Worm (Caenorhabditis elegans) whole organism, late embryonic: ENCODE measurements around the gene pro-2.

Experiments
- K09A11.1 ChIP-seq: sonication (generic microtip); optimal IDR thresholded peaks from 2 replicates; lab custom pipeline; 2017; ENCODE audit warnings: antibody characterized with exemption, mild to moderate bottlenecking, missing genetic modification characterization, missing compliant biosample characterization; ENCODE audit not compliant: insufficient read depth
- ama-1 ChIP-seq: fragments of 150-350 bp; optimal IDR thresholded peaks from 2 replicates; lab custom pipeline; 2014
- dmd-4 ChIP-seq: sonication (generic microtip); optimal IDR thresholded peaks from 2 replicates; lab custom pipeline; 2016; ENCODE audit warnings: borderline replicate concordance, missing genetic modification characterization, missing compliant biosample characterization
- fkh-6 ChIP-seq: sonication (generic microtip); optimal IDR thresholded peaks from 2 replicates; lab custom pipeline; 2016; ENCODE audit warnings: missing genetic modification characterization, missing compliant biosample characterization
- gmeb-2 ChIP-seq: sonication (generic microtip); optimal IDR thresholded peaks from 2 replicates; lab custom pipeline; 2016; ENCODE audit warnings: missing genetic modification characterization, inconsistent platforms, missing compliant biosample characterization
- madf-2 ChIP-seq: sonication (generic microtip); optimal IDR thresholded peaks from 2 replicates; lab custom pipeline; 2017; ENCODE audit warnings: missing genetic modification characterization, missing compliant biosample characterization
- nfya-1 ChIP-seq: sonication (generic microtip); optimal IDR thresholded peaks from 2 replicates; lab custom pipeline; 2017; ENCODE audit warnings: missing genetic modification characterization, mild to moderate bottlenecking, missing compliant biosample characterization, antibody characterized with exemption, moderate library complexity
- pax-1 ChIP-seq: fragments of 150-350 bp; optimal IDR thresholded peaks from 2 replicates; lab custom pipeline; 2014; ENCODE audit warnings: missing biosample characterization, missing genetic modification characterization
- pha-4 ChIP-seq: fragments of 150-350 bp; optimal IDR thresholded peaks from 2 replicates; lab custom pipeline; 2018; ENCODE audit warnings: missing biosample characterization, missing genetic modification reagents, missing genetic modification characterization
- sox-4 ChIP-seq: sonication (generic microtip); optimal IDR thresholded peaks from 2 replicates; lab custom pipeline; 2017; ENCODE audit warnings: mild to moderate bottlenecking, missing genetic modification characterization, inconsistent platforms, missing compliant biosample characterization
- tbx-2 ChIP-seq: sonication (generic microtip); optimal IDR thresholded peaks from 2 replicates; lab custom pipeline; 2016; ENCODE audit warnings: missing genetic modification characterization, missing compliant biosample characterization
- ttx-3 ChIP-seq: sonication (generic microtip); optimal IDR thresholded peaks from 2 replicates; lab custom pipeline; 2016; ENCODE audit warnings: missing genetic modification reagents, missing genetic modification characterization, missing compliant biosample characterization
- unc-3 ChIP-seq, 2 experiments: fragments of 200-800 bp in 1 of 2; sonication (Bioruptor generic) in 1 of 2; sonication (generic microtip) in 1 of 2; conservative IDR thresholded peaks in 1 of 2; optimal IDR thresholded peaks in 1 of 2; 2 replicates each; pipeline versions ENCODE4 v1.3.6 to Lab custom; 2016 to 2022; ENCODE audit warnings: missing compliant biosample characterization in 2 of 2, missing genetic modification characterization in 2 of 2, missing genetic modification reagents in 1 of 2
- zip-5 ChIP-seq: sonication (generic microtip); optimal IDR thresholded peaks from 2 replicates; lab custom pipeline; 2016; ENCODE audit warnings: missing genetic modification characterization, missing compliant biosample characterization

ce11 chrII:10321410-10321809 is 23.5 kb downstream of the pro-2 start, which contains the start of gene idpp-4:
- TF ChIP-seq ama-1 (lab: Kevin White, UChicago): no peak
- TF ChIP-seq madf-2: no peak
- no peak for TF ChIP-seq tbx-2 (tag; lab: Kevin White, UChicago)
- TF ChIP-seq unc-3 (GFP tag; conservative IDR thresholded peaks at IDR 0.05; lab: Robert Waterston, UW): no peak
- no peak for TF ChIP-seq unc-3 (tag; optimal IDR thresholded peaks at IDR 0.05; lab: Kevin White, UChicago)
- no peak for TF ChIP-seq nfya-1 (tag; lab: Kevin White, UChicago)
- no peak for TF ChIP-seq dmd-4 (tag; lab: Kevin White, UChicago)
- no peak for TF ChIP-seq fkh-6 (tag; lab: Kevin White, UChicago)
- TF ChIP-seq pha-4: no peak
- no peak for TF ChIP-seq zip-5 (tag; lab: Kevin White, UChicago)
- no peak for TF ChIP-seq pax-1 (tag; lab: Kevin White, UChicago)
- TF ChIP-seq gmeb-2: no peak
- TF ChIP-seq ttx-3: no peak
- no peak for TF ChIP-seq K09A11.1
- TF ChIP-seq sox-4: no peak
